Worm (Caenorhabditis elegans) whole organism, midembryonic: ENCODE measurements around the gene T13G4.1.

Experiments
- flt-1 ChIP-seq: fragments of 200-800 bp; sonication (Bioruptor generic); IDR thresholded peaks from 2 replicates; pipeline ENCODE4 v1.3.6; 2022; ENCODE audit warnings: missing genetic modification characterization, missing compliant biosample characterization
- klf-2 ChIP-seq: fragments of 200-800 bp; sonication (Bioruptor generic); conservative IDR thresholded peaks from 2 replicates; pipeline ENCODE4 v1.3.6; 2022; ENCODE audit warnings: missing genetic modification reagents, missing genetic modification characterization, missing compliant biosample characterization
- med-1 ChIP-seq: sonication (generic microtip); optimal IDR thresholded peaks from 2 replicates; lab custom pipeline; 2017; ENCODE audit warnings: missing genetic modification characterization, mild to moderate bottlenecking, missing compliant biosample characterization, antibody characterized with exemption, missing genetic modification reagents; ENCODE audit not compliant: insufficient read depth

DNA sequence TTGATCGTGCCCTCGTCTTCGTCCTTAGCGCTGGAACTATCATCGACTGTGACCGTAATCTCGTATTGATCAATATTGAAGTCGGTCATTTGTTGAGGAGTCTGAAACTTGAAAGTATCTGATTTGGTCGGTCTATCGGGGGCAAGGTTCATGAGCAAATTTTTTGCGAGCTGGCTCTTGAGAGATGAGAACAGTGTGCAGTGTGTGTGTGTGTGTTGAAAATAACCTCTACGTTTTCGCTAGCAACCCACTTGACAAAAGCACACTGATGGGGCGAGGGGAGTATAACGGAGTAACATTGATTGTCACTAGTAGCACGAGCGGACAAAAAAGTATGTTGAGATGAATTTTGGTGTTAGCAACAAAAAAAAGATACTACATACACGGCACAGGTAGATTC is 45.9 kb downstream of the T13G4.1 start, which contains the start of gene C25G6.3:
- no peak for TF ChIP-seq flt-1 (GFP tag; lab: Robert Waterston, UW)
- TF ChIP-seq klf-2 (GFP tag; lab: Robert Waterston, UW), result no peak
- no peak for TF ChIP-seq med-1
